Fruit fly (Drosophila melanogaster) whole organism, wandering third instar larva: Measurements from ENCODE around the gene Hml.

ENCODE experiments used
- Abd-B ChIP-seq: fragments of >200 bp; optimal IDR thresholded peaks from 2 replicates; lab custom pipeline; 2017; ENCODE audit warnings: missing biosample characterization, missing genetic modification characterization
- Jra ChIP-seq: sonication (Bioruptor generic); optimal IDR thresholded peaks from 2 replicates; lab custom pipeline; 2016; ENCODE audit warnings: missing biosample characterization, missing genetic modification characterization
- foxo ChIP-seq, 2 experiments: fragments of 200-800 bp; sonication (Bioruptor generic); optimal IDR thresholded peaks; 2 replicates in 1 of 2; 3 replicates in 1 of 2; lab custom pipeline; 2016 to 2017; ENCODE audit warnings: missing biosample characterization in 2 of 2, missing genetic modification characterization in 2 of 2
- woc ChIP-seq: sonication (Bioruptor generic); optimal IDR thresholded peaks from 2 replicates; lab custom pipeline; 2016; ENCODE audit warnings: missing biosample characterization, mild to moderate bottlenecking, missing genetic modification characterization

dm6 chr3L:13845754-13846153, at the start of gene Hml:
- TF ChIP-seq Abd-B (GFP tag; lab: Kevin White, UChicago) (no peak), woc (GFP tag; lab: Kevin White, UChicago) (no peak), foxo (GFP tag; optimal IDR thresholded peaks at IDR 0.05; lab: Kevin White, UChicago) (no peak), Jra (GFP tag; lab: Kevin White, UChicago) (no peak)
